Worm (Caenorhabditis elegans): ENCODE results near the gene W04D2.4.

DNA sequence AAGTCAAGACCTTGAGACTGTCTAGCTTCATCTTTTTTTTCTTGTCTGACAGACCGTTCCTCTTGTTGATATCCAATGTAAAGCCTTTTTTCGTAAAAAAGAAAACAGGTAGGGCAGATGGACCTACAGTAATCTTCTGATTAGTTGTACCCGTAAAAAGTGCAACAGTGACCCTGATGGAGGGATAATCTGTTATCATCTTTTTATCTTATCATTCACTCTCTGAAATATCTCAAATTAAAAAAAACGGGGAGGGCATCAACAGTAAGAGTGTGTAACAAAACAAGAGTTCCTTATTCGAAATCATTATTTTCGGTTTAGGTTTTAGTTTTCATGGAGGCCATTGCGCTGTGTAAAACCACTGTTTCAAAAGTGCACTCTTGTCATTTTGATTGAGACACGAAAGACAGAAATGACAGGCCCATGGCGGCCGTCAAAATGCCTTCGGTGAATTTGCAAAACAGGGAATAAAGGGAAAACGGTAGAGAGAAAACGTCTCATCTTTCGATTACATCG, 36.1 kb upstream of the W04D2.4 start:
- TF ChIP-seq lsy-2 (tag; optimal IDR thresholded peaks at IDR 0.05): no peak
- TF ChIP-seq nhr-12 (tag; optimal IDR thresholded peaks at IDR 0.05): no peak
- no peak for TF ChIP-seq ces-1 (GFP tag; optimal IDR thresholded peaks at IDR 0.05)
- TF ChIP-seq ztf-11 (tag; optimal IDR thresholded peaks at IDR 0.05): no peak
- TF ChIP-seq snpc-4 (tag; optimal IDR thresholded peaks at IDR 0.05): no peak
- no peak for TF ChIP-seq mab-5 (tag; optimal IDR thresholded peaks at IDR 0.05)
- no peak for TF ChIP-seq unc-39 (tag; optimal IDR thresholded peaks at IDR 0.05)
- no peak for TF ChIP-seq unc-62 (GFP tag; optimal IDR thresholded peaks at IDR 0.05)
- no peak for TF ChIP-seq elt-3 (tag; optimal IDR thresholded peaks at IDR 0.05)
- TF ChIP-seq tbx-8 (GFP tag; optimal IDR thresholded peaks at IDR 0.05): no peak
- no peak for TF ChIP-seq ceh-43 (GFP tag; optimal IDR thresholded peaks at IDR 0.05)
- TF ChIP-seq nhr-76 (tag; optimal IDR thresholded peaks at IDR 0.05): no peak
- no peak for TF ChIP-seq ceh-83 (GFP tag; optimal IDR thresholded peaks at IDR 0.05)
- TF ChIP-seq cnd-1 (tag; optimal IDR thresholded peaks at IDR 0.05): no peak

Data from whole organism, mixed stage, embryonic.